Worm (Caenorhabditis elegans) whole organism, mixed stage, embryonic: Measurements from ENCODE around the gene K08H2.3.

ENCODE experiments used
- M03D4.4 ChIP-seq: sonication (generic microtip); optimal IDR thresholded peaks from 2 replicates; lab custom pipeline; 2017; ENCODE audit warnings: mild to moderate bottlenecking, missing genetic modification characterization, missing compliant biosample characterization
- bed-3 ChIP-seq: fragments of 200-800 bp; sonication (Bioruptor generic); optimal IDR thresholded peaks from 3 replicates; lab custom pipeline; 2018; ENCODE audit warnings: mild to moderate bottlenecking, missing genetic modification characterization, moderate library complexity, missing compliant biosample characterization
- blmp-1 ChIP-seq: fragments of 150-350 bp; optimal IDR thresholded peaks from 2 replicates; lab custom pipeline; 2014; ENCODE audit warnings: missing biosample characterization, missing genetic modification characterization
- ceh-43 ChIP-seq: fragments of 200-800 bp; sonication (Bioruptor generic); optimal IDR thresholded peaks from 2 replicates; lab custom pipeline; 2018; ENCODE audit warnings: mild to moderate bottlenecking, missing genetic modification characterization, moderate library complexity, missing compliant biosample characterization
- ceh-83 ChIP-seq: fragments of 200-800 bp; sonication (Bioruptor generic); optimal IDR thresholded peaks from 2 replicates; lab custom pipeline; 2018; ENCODE audit warnings: mild to moderate bottlenecking, missing genetic modification characterization, missing compliant biosample characterization
- ces-1 ChIP-seq: fragments of 150-350 bp; optimal IDR thresholded peaks from 2 replicates; lab custom pipeline; 2014; ENCODE audit warnings: missing biosample characterization, missing genetic modification reagents, missing genetic modification characterization
- cnd-1 ChIP-seq: fragments of 200-800 bp; sonication (Bioruptor generic); optimal IDR thresholded peaks from 2 replicates; lab custom pipeline; 2018; ENCODE audit warnings: mild to moderate bottlenecking, missing genetic modification characterization, missing compliant biosample characterization
- drap-1 ChIP-seq: fragments of 200-800 bp; sonication (Bioruptor generic); optimal IDR thresholded peaks from 3 replicates; lab custom pipeline; 2018; ENCODE audit warnings: mild to moderate bottlenecking, missing genetic modification characterization, missing compliant biosample characterization
- elt-1 ChIP-seq: sonication (generic microtip); optimal IDR thresholded peaks from 2 replicates; lab custom pipeline; 2017; ENCODE audit warnings: missing genetic modification characterization, mild to moderate bottlenecking, missing compliant biosample characterization, antibody characterized with exemption, moderate library complexity, borderline replicate concordance; ENCODE audit not compliant: insufficient read depth
- elt-3 ChIP-seq: fragments of 150-350 bp; optimal IDR thresholded peaks from 2 replicates; lab custom pipeline; 2014; ENCODE audit warnings: missing biosample characterization, missing genetic modification characterization
- flh-1 ChIP-seq: fragments of 200-800 bp; sonication (Bioruptor generic); optimal IDR thresholded peaks from 2 replicates; lab custom pipeline; 2018; ENCODE audit warnings: mild to moderate bottlenecking, missing genetic modification characterization, moderate library complexity, missing compliant biosample characterization
- ham-2 ChIP-seq: fragments of 200-800 bp; sonication (Bioruptor generic); optimal IDR thresholded peaks from 2 replicates; lab custom pipeline; 2018; ENCODE audit warnings: mild to moderate bottlenecking, missing genetic modification characterization, missing compliant biosample characterization
- hlh-1 ChIP-seq: fragments of 150-350 bp; optimal IDR thresholded peaks from 2 replicates; lab custom pipeline; 2014; ENCODE audit warnings: missing biosample characterization, missing genetic modification reagents, missing genetic modification characterization
- lin-32 ChIP-seq: fragments of 200-800 bp; sonication (Bioruptor generic); optimal IDR thresholded peaks from 2 replicates; lab custom pipeline; 2018; ENCODE audit warnings: mild to moderate bottlenecking, missing genetic modification characterization, missing compliant biosample characterization
- lsy-2 ChIP-seq: fragments of 150-350 bp; optimal IDR thresholded peaks from 2 replicates; lab custom pipeline; 2014; ENCODE audit warnings: missing biosample characterization, missing genetic modification characterization
- mab-5 ChIP-seq: fragments of 150-350 bp; optimal IDR thresholded peaks from 2 replicates; lab custom pipeline; 2014; ENCODE audit warnings: missing biosample characterization, missing genetic modification characterization
- mep-1 ChIP-seq: fragments of 150-350 bp; optimal IDR thresholded peaks from 2 replicates; lab custom pipeline; 2017; ENCODE audit warnings: missing biosample characterization, missing genetic modification reagents, missing genetic modification characterization, inconsistent platforms
- mls-2 ChIP-seq: sonication (generic microtip); optimal IDR thresholded peaks from 2 replicates; lab custom pipeline; 2016; ENCODE audit warnings: mild to moderate bottlenecking, missing genetic modification characterization, moderate library complexity, missing compliant biosample characterization
- nhr-12 ChIP-seq: fragments of 150-350 bp; optimal IDR thresholded peaks from 2 replicates; lab custom pipeline; 2014; ENCODE audit warnings: missing biosample characterization, missing genetic modification characterization
- nhr-2 ChIP-seq: fragments of 150-350 bp; optimal IDR thresholded peaks from 2 replicates; lab custom pipeline; 2014; ENCODE audit warnings: missing biosample characterization, missing genetic modification characterization
- nhr-237 ChIP-seq: fragments of 150-350 bp; optimal IDR thresholded peaks from 2 replicates; lab custom pipeline; 2014; ENCODE audit warnings: missing biosample characterization, missing genetic modification characterization
- nhr-28 ChIP-seq: fragments of 150-350 bp; optimal IDR thresholded peaks from 2 replicates; lab custom pipeline; 2014; ENCODE audit warnings: missing biosample characterization, missing genetic modification characterization
- nhr-76 ChIP-seq: sonication (generic microtip); optimal IDR thresholded peaks from 2 replicates; lab custom pipeline; 2017; ENCODE audit warnings: missing biosample characterization, missing genetic modification characterization
- pha-4 ChIP-seq: fragments of 150-350 bp; optimal IDR thresholded peaks from 2 replicates; lab custom pipeline; 2018; ENCODE audit warnings: missing biosample characterization, missing genetic modification reagents, missing genetic modification characterization
- sem-2 ChIP-seq: fragments of 200-800 bp; sonication (Bioruptor generic); optimal IDR thresholded peaks from 2 replicates; lab custom pipeline; 2018; ENCODE audit warnings: mild to moderate bottlenecking, missing genetic modification characterization, missing compliant biosample characterization
- snpc-4 ChIP-seq: fragments of 150-350 bp; optimal IDR thresholded peaks from 2 replicates; lab custom pipeline; 2014; ENCODE audit warnings: missing biosample characterization, missing genetic modification characterization
- sptf-1 ChIP-seq: sonication (generic microtip); optimal IDR thresholded peaks from 2 replicates; lab custom pipeline; 2017; ENCODE audit warnings: mild to moderate bottlenecking, missing genetic modification characterization, moderate library complexity, missing compliant biosample characterization
- unc-120 ChIP-seq: sonication (generic microtip); optimal IDR thresholded peaks from 2 replicates; lab custom pipeline; 2017; ENCODE audit warnings: missing genetic modification characterization, missing compliant biosample characterization; ENCODE audit not compliant: poor library complexity, severe bottlenecking
- unc-39 ChIP-seq: fragments of 150-350 bp; optimal IDR thresholded peaks from 2 replicates; lab custom pipeline; 2014; ENCODE audit warnings: missing biosample characterization, missing genetic modification characterization
- zip-8 ChIP-seq: fragments of 150-350 bp; optimal IDR thresholded peaks from 2 replicates; lab custom pipeline; 2014; ENCODE audit warnings: missing biosample characterization, missing genetic modification characterization
- ztf-11 ChIP-seq: fragments of 150-350 bp; optimal IDR thresholded peaks from 2 replicates; lab custom pipeline; 2014; ENCODE audit warnings: missing biosample characterization, missing genetic modification characterization

The K08H2.3 gene

DNA sequence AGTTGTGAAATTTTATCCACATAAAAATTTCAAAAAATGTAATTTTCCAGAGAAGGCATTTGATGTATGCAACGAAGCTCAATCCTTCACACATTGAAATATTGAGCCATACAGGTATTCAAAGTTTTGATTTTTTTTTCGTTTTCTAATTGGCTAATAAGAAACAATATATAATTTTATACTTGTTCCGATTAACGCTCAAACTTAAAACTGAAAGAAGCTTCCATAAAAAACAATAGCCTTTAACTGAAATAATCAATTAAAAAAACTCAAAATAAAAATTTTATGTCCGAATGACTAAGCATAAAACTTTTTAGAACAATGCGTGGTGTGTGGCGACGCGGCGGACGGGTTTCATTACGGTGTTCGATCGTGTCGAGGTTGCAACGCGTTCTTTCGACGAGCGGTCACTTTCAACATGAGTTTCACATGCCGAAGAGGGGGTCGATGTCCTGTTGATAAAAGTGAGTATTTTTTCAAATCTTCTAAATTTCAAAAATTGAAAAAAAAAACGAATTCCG is 14.8 kb downstream of the K08H2.3 start, which contains the start of gene nhr-32:
nhr-32 (plus strand) TSS at position 51 of the 521 bp plus-strand sequence.
- TF ChIP-seq sptf-1 (tag; lab: Kevin White, UChicago) (no peak), elt-3 (tag; lab: Kevin White, UChicago) (no peak), drap-1 (GFP tag; lab: Kevin White, UChicago) (no peak), elt-1 (no peak), lin-32 (GFP tag; lab: Kevin White, UChicago) (no peak), mab-5 (tag; lab: Kevin White, UChicago) (no peak), hlh-1 (tag; lab: Kevin White, UChicago) (no peak), sem-2 (GFP tag; lab: Kevin White, UChicago) (no peak), unc-39 (tag; lab: Kevin White, UChicago) (no peak), unc-120 (tag; lab: Kevin White, UChicago) (no peak)

DNA sequence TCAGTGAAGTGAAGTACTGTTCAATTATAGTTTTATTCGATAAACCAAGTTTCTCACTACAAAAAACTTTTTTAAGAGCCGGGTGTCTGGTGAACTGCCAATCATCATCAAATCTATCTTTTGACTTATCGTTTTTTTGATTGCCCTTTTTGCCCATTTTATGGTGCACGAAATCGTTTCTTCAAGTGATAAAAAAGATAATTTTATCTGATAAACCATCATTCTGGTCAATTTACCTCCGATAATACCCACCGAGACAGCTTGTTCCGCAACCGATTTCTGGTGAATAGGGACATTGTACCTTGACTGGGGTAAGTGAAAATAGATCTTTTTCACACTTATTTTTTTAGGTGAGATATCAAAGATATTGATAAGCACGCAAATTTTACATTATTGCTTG is 20.4 kb downstream of the K08H2.3 start, which contains the start of gene K08H2.10:
K08H2.10 (plus strand) TSS at position 230 of the 400 bp plus-strand sequence.
- TF ChIP-seq lsy-2 (no peak), unc-39 (tag; lab: Kevin White, UChicago) (no peak), elt-1 (no peak), ceh-83 (GFP tag; lab: Kevin White, UChicago) (no peak), nhr-28 (tag; lab: Kevin White, UChicago) (no peak), zip-8 (tag; lab: Kevin White, UChicago) (no peak), nhr-2 (no peak), bed-3 (GFP tag; lab: Kevin White, UChicago) (no peak), drap-1 (GFP tag; lab: Kevin White, UChicago) (no peak), unc-120 (tag; lab: Kevin White, UChicago) (no peak), nhr-76 (tag; lab: Kevin White, UChicago) (no peak), ces-1 (no peak), nhr-237 (tag; lab: Kevin White, UChicago) (no peak), cnd-1 (tag; lab: Kevin White, UChicago) (no peak), ceh-43 (no peak), pha-4 (tag; lab: Kevin White, UChicago) (no peak), mls-2 (no peak), sem-2 (GFP tag; lab: Kevin White, UChicago) (no peak)
- TF ChIP-seq, all 35 proteins: peak for 0

DNA sequence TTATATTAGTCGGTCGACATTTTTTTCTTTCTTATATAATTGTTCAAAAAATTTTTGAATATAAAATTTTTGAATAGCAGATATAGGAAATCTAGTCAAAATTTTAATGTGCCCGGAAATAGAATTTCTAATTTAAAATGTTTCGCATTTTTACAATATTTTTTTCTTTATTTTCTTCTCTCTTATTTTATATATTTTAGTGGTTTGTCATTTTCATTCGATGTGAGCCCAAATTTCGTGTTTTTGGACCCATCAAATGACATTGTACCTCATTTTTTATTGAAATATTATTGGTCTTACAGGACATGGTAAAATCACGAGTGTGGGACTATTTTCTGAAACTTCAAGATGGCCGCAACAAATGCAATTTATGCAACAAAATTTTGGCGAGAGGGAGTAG is 25.0 kb downstream of the K08H2.3 start, which contains the start of gene K09A11.1:
K09A11.1 (plus strand) TSS at position 301 of the 400 bp plus-strand sequence.
- TF ChIP-seq M03D4.4 (tag; lab: Kevin White, UChicago) = no peak
- TF ChIP-seq blmp-1 (tag; lab: Kevin White, UChicago) = no peak
- TF ChIP-seq flh-1 (GFP tag; lab: Kevin White, UChicago) = no peak
- no peak for TF ChIP-seq mls-2
- no peak for TF ChIP-seq bed-3 (GFP tag; lab: Kevin White, UChicago)
- TF ChIP-seq nhr-2 = no peak
- TF ChIP-seq ces-1 = no peak
- no peak for TF ChIP-seq mep-1 (tag; lab: Kevin White, UChicago)
- no peak for TF ChIP-seq snpc-4 (tag; lab: Kevin White, UChicago)
- no peak for TF ChIP-seq pha-4 (tag; lab: Kevin White, UChicago)
- no peak for TF ChIP-seq nhr-12 (tag; lab: Kevin White, UChicago)
- no peak for TF ChIP-seq mab-5 (tag; lab: Kevin White, UChicago)
- no peak for TF ChIP-seq unc-39 (tag; lab: Kevin White, UChicago)
- TF ChIP-seq hlh-1 (tag; lab: Kevin White, UChicago) = no peak
- TF ChIP-seq unc-120 (tag; lab: Kevin White, UChicago) = no peak
- TF ChIP-seq elt-3 (tag; lab: Kevin White, UChicago) = no peak
- no peak for TF ChIP-seq ceh-43
- TF ChIP-seq drap-1 (GFP tag; lab: Kevin White, UChicago) = no peak
- TF ChIP-seq, all 35 proteins: peak for 0

DNA sequence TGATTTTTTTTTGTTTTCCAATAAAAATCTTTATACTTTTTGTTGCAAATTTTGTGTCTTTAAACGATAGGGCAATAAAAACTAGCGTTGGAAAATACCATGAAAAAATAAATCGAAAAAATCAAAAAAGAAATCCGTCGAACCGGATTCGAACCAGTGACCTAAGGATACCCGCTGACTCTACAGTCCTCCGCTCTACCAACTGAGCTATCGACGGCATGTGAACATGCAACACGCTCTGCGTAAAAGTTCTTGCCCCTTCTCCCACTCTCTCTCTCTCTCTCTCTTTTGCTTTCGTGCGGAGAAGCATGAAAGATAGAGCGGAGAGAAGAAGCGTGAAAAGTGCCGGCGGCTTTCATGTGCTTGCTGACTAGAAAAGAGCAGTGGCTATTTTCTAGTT is 27.3 kb downstream of the K08H2.3 start:
- TF ChIP-seq ceh-83 (GFP tag; lab: Kevin White, UChicago) (peak; percentile 73), nhr-237 (tag; lab: Kevin White, UChicago) (peak; percentile 43), mls-2 (peak; percentile 89), lin-32 (GFP tag; lab: Kevin White, UChicago) (peak; percentile 80), mep-1 (tag; lab: Kevin White, UChicago) (peak; percentile 42), elt-3 (tag; lab: Kevin White, UChicago) (no peak), M03D4.4 (tag; lab: Kevin White, UChicago) (no peak), drap-1 (GFP tag; lab: Kevin White, UChicago) (peak; percentile 86), ham-2 (GFP tag; lab: Kevin White, UChicago) (peak; percentile 72), sem-2 (GFP tag; lab: Kevin White, UChicago) (peak; percentile 56), bed-3 (GFP tag; lab: Kevin White, UChicago) (peak; percentile 64), cnd-1 (tag; lab: Kevin White, UChicago) (peak; percentile 66), unc-120 (tag; lab: Kevin White, UChicago) (peak; percentile 66), lsy-2 (peak; percentile 22), ztf-11 (no peak), ceh-43 (peak; percentile 66), flh-1 (GFP tag; lab: Kevin White, UChicago) (peak; percentile 16), hlh-1 (tag; lab: Kevin White, UChicago) (no peak), nhr-28 (tag; lab: Kevin White, UChicago) (no peak)
- TF ChIP-seq, all 35 proteins: peak for 14
